Worm (Caenorhabditis elegans) whole organism, mixed stage, embryonic: Measurements from ENCODE around the gene C03B1.17.

Experiments used
- M03D4.4 ChIP-seq: sonication (generic microtip); optimal IDR thresholded peaks from 2 replicates; lab custom pipeline; 2017; ENCODE audit warnings: mild to moderate bottlenecking, missing genetic modification characterization, missing compliant biosample characterization
- bed-3 ChIP-seq: fragments of 200-800 bp; sonication (Bioruptor generic); optimal IDR thresholded peaks from 3 replicates; lab custom pipeline; 2018; ENCODE audit warnings: mild to moderate bottlenecking, missing genetic modification characterization, moderate library complexity, missing compliant biosample characterization
- blmp-1 ChIP-seq: fragments of 150-350 bp; optimal IDR thresholded peaks from 2 replicates; lab custom pipeline; 2014; ENCODE audit warnings: missing biosample characterization, missing genetic modification characterization
- ceh-39 ChIP-seq: fragments of 150-350 bp; optimal IDR thresholded peaks from 2 replicates; lab custom pipeline; 2014; ENCODE audit warnings: missing biosample characterization, missing genetic modification characterization
- ceh-43 ChIP-seq: fragments of 200-800 bp; sonication (Bioruptor generic); optimal IDR thresholded peaks from 2 replicates; lab custom pipeline; 2018; ENCODE audit warnings: mild to moderate bottlenecking, missing genetic modification characterization, moderate library complexity, missing compliant biosample characterization
- ceh-83 ChIP-seq: fragments of 200-800 bp; sonication (Bioruptor generic); optimal IDR thresholded peaks from 2 replicates; lab custom pipeline; 2018; ENCODE audit warnings: mild to moderate bottlenecking, missing genetic modification characterization, missing compliant biosample characterization
- ces-1 ChIP-seq: fragments of 150-350 bp; optimal IDR thresholded peaks from 2 replicates; lab custom pipeline; 2014; ENCODE audit warnings: missing biosample characterization, missing genetic modification reagents, missing genetic modification characterization
- drap-1 ChIP-seq: fragments of 200-800 bp; sonication (Bioruptor generic); optimal IDR thresholded peaks from 3 replicates; lab custom pipeline; 2018; ENCODE audit warnings: mild to moderate bottlenecking, missing genetic modification characterization, missing compliant biosample characterization
- elt-1 ChIP-seq: sonication (generic microtip); optimal IDR thresholded peaks from 2 replicates; lab custom pipeline; 2017; ENCODE audit warnings: missing genetic modification characterization, mild to moderate bottlenecking, missing compliant biosample characterization, antibody characterized with exemption, moderate library complexity, borderline replicate concordance; ENCODE audit not compliant: insufficient read depth
- elt-3 ChIP-seq: fragments of 150-350 bp; optimal IDR thresholded peaks from 2 replicates; lab custom pipeline; 2014; ENCODE audit warnings: missing biosample characterization, missing genetic modification characterization
- flh-1 ChIP-seq: fragments of 200-800 bp; sonication (Bioruptor generic); optimal IDR thresholded peaks from 2 replicates; lab custom pipeline; 2018; ENCODE audit warnings: mild to moderate bottlenecking, missing genetic modification characterization, moderate library complexity, missing compliant biosample characterization
- ham-2 ChIP-seq: fragments of 200-800 bp; sonication (Bioruptor generic); optimal IDR thresholded peaks from 2 replicates; lab custom pipeline; 2018; ENCODE audit warnings: mild to moderate bottlenecking, missing genetic modification characterization, missing compliant biosample characterization
- hlh-1 ChIP-seq: fragments of 150-350 bp; optimal IDR thresholded peaks from 2 replicates; lab custom pipeline; 2014; ENCODE audit warnings: missing biosample characterization, missing genetic modification reagents, missing genetic modification characterization
- lin-13 ChIP-seq: fragments of 150-350 bp; optimal IDR thresholded peaks from 2 replicates; lab custom pipeline; 2014; ENCODE audit warnings: missing biosample characterization, missing genetic modification characterization
- lin-32 ChIP-seq: fragments of 200-800 bp; sonication (Bioruptor generic); optimal IDR thresholded peaks from 2 replicates; lab custom pipeline; 2018; ENCODE audit warnings: mild to moderate bottlenecking, missing genetic modification characterization, missing compliant biosample characterization
- lsy-2 ChIP-seq: fragments of 150-350 bp; optimal IDR thresholded peaks from 2 replicates; lab custom pipeline; 2014; ENCODE audit warnings: missing biosample characterization, missing genetic modification characterization
- mab-5 ChIP-seq: fragments of 150-350 bp; optimal IDR thresholded peaks from 2 replicates; lab custom pipeline; 2014; ENCODE audit warnings: missing biosample characterization, missing genetic modification characterization
- mls-2 ChIP-seq: sonication (generic microtip); optimal IDR thresholded peaks from 2 replicates; lab custom pipeline; 2016; ENCODE audit warnings: mild to moderate bottlenecking, missing genetic modification characterization, moderate library complexity, missing compliant biosample characterization
- nhr-12 ChIP-seq: fragments of 150-350 bp; optimal IDR thresholded peaks from 2 replicates; lab custom pipeline; 2014; ENCODE audit warnings: missing biosample characterization, missing genetic modification characterization
- nhr-2 ChIP-seq: fragments of 150-350 bp; optimal IDR thresholded peaks from 2 replicates; lab custom pipeline; 2014; ENCODE audit warnings: missing biosample characterization, missing genetic modification characterization
- nhr-237 ChIP-seq: fragments of 150-350 bp; optimal IDR thresholded peaks from 2 replicates; lab custom pipeline; 2014; ENCODE audit warnings: missing biosample characterization, missing genetic modification characterization
- nhr-28 ChIP-seq: fragments of 150-350 bp; optimal IDR thresholded peaks from 2 replicates; lab custom pipeline; 2014; ENCODE audit warnings: missing biosample characterization, missing genetic modification characterization
- nhr-76 ChIP-seq: sonication (generic microtip); optimal IDR thresholded peaks from 2 replicates; lab custom pipeline; 2017; ENCODE audit warnings: missing biosample characterization, missing genetic modification characterization
- pha-4 ChIP-seq: fragments of 150-350 bp; optimal IDR thresholded peaks from 2 replicates; lab custom pipeline; 2018; ENCODE audit warnings: missing biosample characterization, missing genetic modification reagents, missing genetic modification characterization
- snpc-4 ChIP-seq: fragments of 150-350 bp; optimal IDR thresholded peaks from 2 replicates; lab custom pipeline; 2014; ENCODE audit warnings: missing biosample characterization, missing genetic modification characterization
- sptf-1 ChIP-seq: sonication (generic microtip); optimal IDR thresholded peaks from 2 replicates; lab custom pipeline; 2017; ENCODE audit warnings: mild to moderate bottlenecking, missing genetic modification characterization, moderate library complexity, missing compliant biosample characterization
- tbx-8 ChIP-seq: fragments of 200-800 bp; sonication (Bioruptor generic); optimal IDR thresholded peaks from 2 replicates; lab custom pipeline; 2018; ENCODE audit warnings: mild to moderate bottlenecking, missing genetic modification characterization, moderate library complexity, missing compliant biosample characterization
- unc-120 ChIP-seq: sonication (generic microtip); optimal IDR thresholded peaks from 2 replicates; lab custom pipeline; 2017; ENCODE audit warnings: missing genetic modification characterization, missing compliant biosample characterization; ENCODE audit not compliant: poor library complexity, severe bottlenecking
- unc-39 ChIP-seq: fragments of 150-350 bp; optimal IDR thresholded peaks from 2 replicates; lab custom pipeline; 2014; ENCODE audit warnings: missing biosample characterization, missing genetic modification characterization
- unc-62 ChIP-seq: fragments of 150-350 bp; optimal IDR thresholded peaks from 2 replicates; lab custom pipeline; 2014; ENCODE audit warnings: missing biosample characterization, missing genetic modification reagents, missing genetic modification characterization
- zip-8 ChIP-seq: fragments of 150-350 bp; optimal IDR thresholded peaks from 2 replicates; lab custom pipeline; 2014; ENCODE audit warnings: missing biosample characterization, missing genetic modification characterization
- ztf-11 ChIP-seq: fragments of 150-350 bp; optimal IDR thresholded peaks from 2 replicates; lab custom pipeline; 2014; ENCODE audit warnings: missing biosample characterization, missing genetic modification characterization

Gene C03B1.17

ce11 chrX:6341513-6341912 is 31.9 kb upstream of the C03B1.17 start, which contains the start of gene C03B1.7:
Gene C03B1.7, plus strand, starts transcription at chrX:6341813.
- TF ChIP-seq lin-32 (GFP tag; lab: Kevin White, UChicago) (no peak), nhr-2 (tag; lab: Kevin White, UChicago) (peak; percentile 48)

DNA sequence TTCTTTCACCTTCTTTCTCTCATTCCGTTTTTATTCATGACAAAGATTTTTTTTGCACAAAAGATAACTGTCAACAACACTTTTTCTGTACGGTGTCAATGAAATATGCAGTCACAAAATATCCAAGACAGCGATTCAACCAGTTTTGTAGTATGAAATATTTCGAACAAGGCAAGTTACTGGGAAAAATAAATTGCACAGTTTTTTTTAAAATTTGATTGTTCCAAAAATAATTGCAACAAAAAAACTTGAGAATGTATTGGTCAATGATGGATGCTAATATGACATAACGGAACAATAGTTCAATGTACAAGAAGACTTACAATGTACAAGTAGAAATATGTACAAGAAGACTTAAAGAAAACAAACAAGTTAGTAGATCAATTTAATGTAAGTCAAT is 27.7 kb upstream of the C03B1.17 start:
- TF ChIP-seq pha-4 (tag; lab: Kevin White, UChicago), result no peak
- TF ChIP-seq ham-2 (GFP tag; lab: Kevin White, UChicago), result no peak
- no peak for TF ChIP-seq ztf-11 (tag; lab: Kevin White, UChicago)
- TF ChIP-seq nhr-28 (tag; lab: Kevin White, UChicago), result no peak
- TF ChIP-seq zip-8 (tag; lab: Kevin White, UChicago), result no peak
- no peak for TF ChIP-seq lin-13 (tag; lab: Kevin White, UChicago)
- TF ChIP-seq elt-3 (tag; lab: Kevin White, UChicago), result no peak
- TF ChIP-seq mab-5, result no peak

DNA sequence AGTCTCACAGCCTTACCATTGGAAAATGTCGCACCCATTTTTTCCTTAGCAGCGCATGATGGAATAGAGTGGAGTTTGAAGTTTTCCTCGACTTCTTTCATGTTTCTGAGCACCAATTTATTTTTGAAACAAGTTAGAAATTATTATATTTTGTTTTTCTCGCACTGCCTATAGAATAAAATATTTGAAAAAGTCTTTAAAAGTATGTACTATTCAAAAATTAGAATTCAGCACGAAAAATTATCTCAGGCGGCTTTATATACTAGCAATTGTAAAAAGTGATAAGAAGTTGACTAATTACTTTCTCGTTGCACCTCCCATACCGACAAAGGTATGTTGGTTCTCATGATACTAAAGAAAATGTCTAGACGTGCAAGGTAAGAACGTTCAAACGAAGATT is 26.4 kb upstream of the C03B1.17 start, which contains the start of gene C03B1.9:
C03B1.9 (minus strand) TSS at position 101 of the 400 bp plus-strand sequence.
- no peak for TF ChIP-seq hlh-1 (tag; lab: Kevin White, UChicago)
- TF ChIP-seq pha-4 (tag; lab: Kevin White, UChicago), result no peak
- TF ChIP-seq nhr-28 (tag; lab: Kevin White, UChicago), result no peak
- TF ChIP-seq mab-5, result no peak
- TF ChIP-seq lsy-2, result no peak
- TF ChIP-seq elt-3 (tag; lab: Kevin White, UChicago), result no peak
- TF ChIP-seq bed-3 (GFP tag; lab: Kevin White, UChicago), result no peak
- TF ChIP-seq ceh-83 (GFP tag; lab: Kevin White, UChicago), result no peak
- no peak for TF ChIP-seq elt-1
- TF ChIP-seq ces-1 (GFP tag; lab: Kevin White, UChicago), result no peak
- no peak for TF ChIP-seq drap-1 (GFP tag; lab: Kevin White, UChicago)
- no peak for TF ChIP-seq nhr-76
- no peak for TF ChIP-seq unc-39 (tag; lab: Kevin White, UChicago)
- TF ChIP-seq unc-62, result no peak
- TF ChIP-seq ceh-43 (GFP tag; lab: Kevin White, UChicago), result no peak

DNA sequence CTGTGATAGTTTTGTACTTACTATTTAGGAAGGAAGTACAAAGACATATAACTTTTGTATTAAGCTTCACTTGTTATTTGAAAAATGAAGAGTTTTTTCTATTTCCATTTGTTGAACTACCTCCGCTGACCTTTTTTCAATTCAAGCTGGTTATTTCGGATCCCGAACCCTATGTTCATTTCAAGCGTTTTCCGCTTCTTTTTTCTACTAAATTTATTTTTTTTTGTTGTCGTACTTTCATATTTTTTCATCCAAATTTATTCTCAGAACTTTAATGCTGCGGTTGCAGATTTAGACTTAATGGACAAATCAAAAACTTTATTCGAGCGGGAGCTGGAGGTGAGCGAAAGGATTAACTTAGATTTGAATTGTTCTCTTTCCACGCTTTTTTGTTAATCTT is 23.4 kb upstream of the C03B1.17 start, which contains the start of gene C03B1.6:
C03B1.6 (plus strand) TSS at position 301 of the 400 bp plus-strand sequence.
- no peak for TF ChIP-seq elt-3 (tag; lab: Kevin White, UChicago)
- no peak for TF ChIP-seq tbx-8
- TF ChIP-seq nhr-28 (tag; lab: Kevin White, UChicago), result no peak
- TF ChIP-seq snpc-4 (tag; lab: Kevin White, UChicago), result no peak
- TF ChIP-seq ceh-83 (GFP tag; lab: Kevin White, UChicago), result no peak
- TF ChIP-seq unc-39 (tag; lab: Kevin White, UChicago), result no peak
- no peak for TF ChIP-seq ces-1 (GFP tag; lab: Kevin White, UChicago)
- TF ChIP-seq hlh-1 (tag; lab: Kevin White, UChicago), result no peak
- no peak for TF ChIP-seq nhr-2 (tag; lab: Kevin White, UChicago)
- TF ChIP-seq sptf-1 (tag; lab: Kevin White, UChicago), result no peak
- TF ChIP-seq nhr-12 (tag; lab: Kevin White, UChicago), result no peak
- TF ChIP-seq elt-1, result no peak
- no peak for TF ChIP-seq ceh-39 (tag; lab: Kevin White, UChicago)
- no peak for TF ChIP-seq mls-2 (tag; lab: Kevin White, UChicago)
- no peak for TF ChIP-seq flh-1

DNA sequence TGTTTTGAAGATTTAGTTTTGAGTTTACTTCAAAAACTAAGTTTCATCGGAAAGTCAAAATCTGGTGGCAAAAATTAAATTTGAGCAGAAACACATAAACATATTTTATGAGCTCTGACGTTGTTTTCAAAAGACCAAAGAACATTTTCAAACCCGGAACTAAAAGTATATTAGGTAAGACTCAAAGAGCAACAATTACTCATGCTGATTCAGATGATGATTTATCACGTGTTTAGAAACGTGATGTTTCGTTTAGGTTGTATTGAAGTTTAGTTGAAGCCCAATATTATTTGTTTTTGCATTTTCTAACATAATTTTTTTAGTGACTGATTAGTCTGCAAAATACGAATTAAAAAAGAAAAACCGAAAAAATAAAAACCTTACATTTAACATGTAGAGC is 19.7 kb upstream of the C03B1.17 start:
- no peak for TF ChIP-seq zip-8 (tag; lab: Kevin White, UChicago)
- TF ChIP-seq tbx-8, result no peak
- TF ChIP-seq nhr-12 (tag; lab: Kevin White, UChicago), result no peak
- no peak for TF ChIP-seq hlh-1 (tag; lab: Kevin White, UChicago)
- no peak for TF ChIP-seq unc-120 (tag; lab: Kevin White, UChicago)
- TF ChIP-seq nhr-76, result no peak
- no peak for TF ChIP-seq ceh-39 (tag; lab: Kevin White, UChicago)
- no peak for TF ChIP-seq elt-3 (tag; lab: Kevin White, UChicago)
- TF ChIP-seq mab-5, result no peak
- TF ChIP-seq unc-39 (tag; lab: Kevin White, UChicago), result no peak
- TF ChIP-seq nhr-237 (tag; lab: Kevin White, UChicago), result no peak
- TF ChIP-seq M03D4.4 (tag; lab: Kevin White, UChicago), result no peak
- TF ChIP-seq unc-62, result no peak
- no peak for TF ChIP-seq blmp-1 (tag; lab: Kevin White, UChicago)
- no peak for TF ChIP-seq ceh-43 (GFP tag; lab: Kevin White, UChicago)
- no peak for TF ChIP-seq mls-2 (tag; lab: Kevin White, UChicago)
